Fruit fly (Drosophila melanogaster) whole organism, embryonic: ENCODE data around the gene CG12766.

Experiments used
- CG5953 ChIP-seq: fragments of 200-800 bp; sonication (Bioruptor generic); IDR thresholded peaks from 2 replicates; pipeline ENCODE4 v1.3.6; 2022; ENCODE audit warnings: missing biosample characterization, missing genetic modification characterization
- CG6854 ChIP-seq: fragments of 200-800 bp; sonication (Bioruptor generic); optimal IDR thresholded peaks from 3 replicates; lab custom pipeline; 2017; ENCODE audit warnings: missing biosample characterization, mild to moderate bottlenecking, missing genetic modification characterization
- CG7357 ChIP-seq: fragments of 200-800 bp; sonication (Bioruptor generic); IDR thresholded peaks from 3 replicates; pipeline ENCODE4 v1.3.6; 2022; ENCODE audit warnings: missing biosample characterization, missing genetic modification characterization
- ttk ChIP-seq: fragments of 200-800 bp; sonication (Bioruptor generic); IDR thresholded peaks from 2 replicates; pipeline ENCODE4 v2.1.2; 2022; ENCODE audit warnings: missing biosample characterization, missing genetic modification characterization

DNA sequence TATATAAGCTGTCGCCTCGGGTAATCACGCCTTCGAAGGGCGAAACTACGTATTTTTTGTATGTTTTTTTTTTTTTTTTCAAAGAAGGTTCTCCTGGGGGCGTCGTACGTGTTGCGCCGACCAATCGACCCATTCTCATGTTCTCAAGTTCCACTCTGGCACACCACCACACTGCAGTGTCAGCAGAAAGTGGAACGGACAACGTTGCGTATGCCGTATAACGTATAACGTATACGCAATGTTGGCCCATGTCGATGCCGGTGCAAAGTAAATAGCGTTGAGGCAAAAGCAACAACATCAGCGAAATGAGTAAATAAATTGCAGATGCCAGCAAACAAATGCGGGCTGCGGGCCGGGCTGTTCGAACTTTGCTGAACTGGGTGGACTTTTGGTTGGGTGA lies 27.8 kb downstream of the CG12766 start:
- TF ChIP-seq CG7357 (GFP tag; lab: Robert Waterston, UW): no peak
- TF ChIP-seq ttk (GFP tag; lab: Robert Waterston, UW): no peak
- TF ChIP-seq CG5953 (GFP tag; lab: Robert Waterston, UW): no peak
- no peak for TF ChIP-seq CG6854 (GFP tag; lab: Kevin White, UChicago)
